Worm (Caenorhabditis elegans) whole organism, late embryonic: ENCODE data around the gene C01G12.3.

Experiments used
- ama-1 ChIP-seq: fragments of 150-350 bp; optimal IDR thresholded peaks from 2 replicates; lab custom pipeline; 2014
- elt-2 ChIP-seq: sonication (generic microtip); optimal IDR thresholded peaks from 2 replicates; lab custom pipeline; 2016; ENCODE audit warnings: missing genetic modification reagents, missing genetic modification characterization, missing compliant biosample characterization
- eyg-1 ChIP-seq: sonication (generic microtip); optimal IDR thresholded peaks from 2 replicates; lab custom pipeline; 2016; ENCODE audit warnings: missing genotype, missing genetic modification characterization, missing compliant biosample characterization
- fkh-6 ChIP-seq: sonication (generic microtip); optimal IDR thresholded peaks from 2 replicates; lab custom pipeline; 2016; ENCODE audit warnings: missing genetic modification characterization, missing compliant biosample characterization
- hlh-30 ChIP-seq: sonication (generic microtip); optimal IDR thresholded peaks from 2 replicates; lab custom pipeline; 2017; ENCODE audit warnings: antibody characterized with exemption, missing genetic modification characterization, missing compliant biosample characterization; ENCODE audit not compliant: insufficient read depth
- pqm-1 ChIP-seq: sonication (generic microtip); optimal IDR thresholded peaks from 2 replicates; lab custom pipeline; 2016; ENCODE audit warnings: missing genetic modification characterization, missing compliant biosample characterization
- unc-55 ChIP-seq: sonication (generic microtip); optimal IDR thresholded peaks from 2 replicates; lab custom pipeline; 2017; ENCODE audit warnings: missing biosample characterization, missing genetic modification reagents, missing genetic modification characterization

ce11 chrII:14574790-14575189, 7.3 kb downstream of the C01G12.3 start:
- TF ChIP-seq fkh-6 (tag; lab: Kevin White, UChicago): no peak
- TF ChIP-seq unc-55: no peak
- TF ChIP-seq ama-1 (lab: Kevin White, UChicago): no peak
- no peak for TF ChIP-seq elt-2
- no peak for TF ChIP-seq hlh-30 (tag; lab: Kevin White, UChicago)
- TF ChIP-seq pqm-1: no peak
- TF ChIP-seq eyg-1 (tag; lab: Kevin White, UChicago): no peak
